Fruit fly (Drosophila melanogaster): ENCODE data around the gene Arl2.

The Arl2 gene

dm6 chr3R:8355579-8355978 lies 14.7 kb downstream of the Arl2 start (continued):
- TF ChIP-seq CG6791 (GFP tag; IDR thresholded peaks at IDR 0.05; ENCODE audit: partially characterized antibody) (no peak), E2f2 (GFP tag; IDR thresholded peaks at IDR 0.05) (peak; percentile 76), CG13624 (GFP tag; optimal IDR thresholded peaks at IDR 0.05) (peak; percentile 99), ci (GFP tag; IDR thresholded peaks at IDR 0.05) (peak; percentile 96), CG6765 (GFP tag; optimal IDR thresholded peaks at IDR 0.05) (peak; percentile 93), exex (tag; optimal IDR thresholded peaks at IDR 0.05) (peak; percentile 85), CG9437 (GFP tag; optimal IDR thresholded peaks at IDR 0.05) (peak; percentile 84), ssp (GFP tag; IDR thresholded peaks at IDR 0.05) (peak; percentile 83), gsb (GFP tag; IDR thresholded peaks at IDR 0.05) (peak; percentile 88), ato (GFP tag; IDR thresholded peaks at IDR 0.05; ENCODE audit: partially characterized antibody) (no peak), chm (GFP tag; IDR thresholded peaks at IDR 0.05) (peak; percentile 93), CG30020 (tag; optimal IDR thresholded peaks at IDR 0.05) (peak; percentile 17), da (GFP tag; optimal IDR thresholded peaks at IDR 0.05) (peak; percentile 64), CG4707 (GFP tag; optimal IDR thresholded peaks at IDR 0.05) (peak; percentile 79), CG34422 (GFP tag; IDR thresholded peaks at IDR 0.05) (peak; percentile 92), Hr39 (optimal IDR thresholded peaks at IDR 0.05) (no peak), CG10209 (GFP tag; optimal IDR thresholded peaks at IDR 0.05) (peak; percentile 94), Dll (GFP tag; IDR thresholded peaks at IDR 0.05; ENCODE audit: partially characterized antibody) (no peak), ap (GFP tag; IDR thresholded peaks at IDR 0.05) (peak; percentile 87), CG5180 (GFP tag; optimal IDR thresholded peaks at IDR 0.05) (peak; percentile 82), lbe (GFP tag; optimal IDR thresholded peaks at IDR 0.05) (peak; percentile 12), Dfd (GFP tag; optimal IDR thresholded peaks at IDR 0.05) (peak in 1 of 2 experiments; percentile 60), CG33557 (GFP tag; optimal IDR thresholded peaks at IDR 0.05) (peak; percentile 36), Atf-2 (GFP tag; optimal IDR thresholded peaks at IDR 0.05) (peak; percentile 94), CG17186 (GFP tag; optimal IDR thresholded peaks at IDR 0.05) (peak; percentile 29), CG16815 (GFP tag; optimal IDR thresholded peaks at IDR 0.05) (peak; percentile 79), Hey (tag; optimal IDR thresholded peaks at IDR 0.05) (peak; percentile 83), CG11695 (GFP tag; IDR thresholded peaks at IDR 0.05) (peak; percentile 96), Camta (GFP tag; optimal IDR thresholded peaks at IDR 0.05) (peak; percentile 96), CG7928 (GFP tag; optimal IDR thresholded peaks at IDR 0.05) (peak; percentile 79), CG13287 (GFP tag; IDR thresholded peaks at IDR 0.05; ENCODE audit: partially characterized antibody) (no peak), danr (GFP tag; IDR thresholded peaks at IDR 0.05) (peak; percentile 81), CG33213 (GFP tag; optimal IDR thresholded peaks at IDR 0.05) (peak; percentile 96), CG13424 (tag; optimal IDR thresholded peaks at IDR 0.05) (peak; percentile 92), Sry-δ (GFP tag; optimal IDR thresholded peaks at IDR 0.05) (peak; percentile 60), MBD-R2 (GFP tag; IDR thresholded peaks at IDR 0.05) (peak; percentile 90), nerfin-2 (GFP tag; IDR thresholded peaks at IDR 0.05; ENCODE audit: partially characterized antibody) (no peak), CG8290 (GFP tag; optimal IDR thresholded peaks at IDR 0.05) (peak; percentile 81), CG8290 (tag; optimal IDR thresholded peaks at IDR 0.05) (peak in 1 of 2 experiments; percentile 98), insv (GFP tag; optimal IDR thresholded peaks at IDR 0.05) (peak in 1 of 2 experiments; percentile 66), Gsc (GFP tag; IDR thresholded peaks at IDR 0.05) (peak; percentile 66), tna (GFP tag; IDR thresholded peaks at IDR 0.05; ENCODE audit: partially characterized antibody) (no peak), zf30C (GFP tag; optimal IDR thresholded peaks at IDR 0.05) (peak; percentile 90), Mes4 (GFP tag; optimal IDR thresholded peaks at IDR 0.05) (peak; percentile 89), gce (GFP tag; IDR thresholded peaks at IDR 0.05) (peak; percentile 89), Elba2 (GFP tag; optimal IDR thresholded peaks at IDR 0.05) (no peak), bsh (GFP tag; optimal IDR thresholded peaks at IDR 0.05) (peak; percentile 43 to 93), CG6813 (GFP tag; optimal IDR thresholded peaks at IDR 0.05) (peak; percentile 93), GATAe (GFP tag; conservative IDR thresholded peaks at IDR 0.05) (peak; percentile 87), CG3407 (GFP tag; optimal IDR thresholded peaks at IDR 0.05) (peak; percentile 87), CG17359 (tag; optimal IDR thresholded peaks at IDR 0.05) (peak; percentile 96)

Data from whole organism, embryonic.